Fruit fly (Drosophila melanogaster): ENCODE data around the gene Mnt.

- TF ChIP-seq CG7101 (tag; optimal IDR thresholded peaks at IDR 0.05) (peak; percentile 85), CG14711 (tag; optimal IDR thresholded peaks at IDR 0.05) (peak; percentile 87), ovo (GFP tag; optimal IDR thresholded peaks at IDR 0.05) (peak; percentile 13), cnc (optimal IDR thresholded peaks at IDR 0.05) (no peak), Hr96 (GFP tag; optimal IDR thresholded peaks at IDR 0.05) (no peak), CG7045 (GFP tag; optimal IDR thresholded peaks at IDR 0.05) (peak; percentile 36), kay (GFP tag; ENCODE audit: borderline replicate concordance) (peak; percentile 83), cic (GFP tag; optimal IDR thresholded peaks at IDR 0.05) (peak; percentile 24), pad (GFP tag; optimal IDR thresholded peaks at IDR 0.05) (peak; percentile 86), Clk (GFP tag; optimal IDR thresholded peaks at IDR 0.05) (no peak), Mnt (GFP tag; optimal IDR thresholded peaks at IDR 0.05) (no peak), toe (GFP tag; optimal IDR thresholded peaks at IDR 0.05) (no peak)
These were observed 6.3 kb downstream of the Mnt start for dm6 chrX:3677847-3678411.
